Fruit fly (Drosophila melanogaster) S2 (cell line): ENCODE results near the gene Cap-D2.

ENCODE experiments used
- CG8478 ChIP-seq: fragments of >200 bp; optimal IDR thresholded peaks from 2 replicates; lab custom pipeline; 2018
- CTCF ChIP-seq, 2 experiments: fragments of >200 bp; optimal IDR thresholded peaks; 2 replicates each; lab custom pipeline; 2018

DNA sequence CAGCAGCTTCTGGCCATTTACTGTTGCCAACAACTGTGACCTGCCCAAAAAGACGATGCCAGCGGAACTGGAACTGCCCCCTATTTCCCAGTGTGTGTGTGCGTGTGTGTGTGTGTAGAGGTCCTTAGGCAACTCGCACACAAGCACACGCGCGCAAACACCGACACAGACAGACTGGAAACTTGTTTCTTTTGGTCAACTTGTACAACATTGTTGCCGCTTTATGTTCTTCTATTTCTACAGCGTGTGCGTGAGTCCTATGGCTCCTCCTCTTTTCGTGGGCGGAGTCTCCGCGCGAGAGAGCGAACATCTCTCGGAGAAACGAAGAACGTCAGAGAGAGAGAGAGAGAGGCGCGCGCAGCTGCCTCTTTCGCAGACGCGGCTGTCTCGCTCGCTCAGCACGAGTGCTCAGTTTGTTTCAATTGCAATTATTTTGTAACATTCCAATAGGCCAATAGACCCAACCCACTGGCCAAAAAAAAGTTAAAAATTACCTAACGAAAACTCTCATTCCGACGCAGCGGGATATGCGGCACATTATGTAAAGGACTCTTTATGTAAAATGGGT is 15.6 kb downstream of the Cap-D2 start:
- TF ChIP-seq CTCF (optimal IDR thresholded peaks at IDR 0.05; lab: Kevin White, UChicago): no peak
- TF ChIP-seq CG8478 (lab: Kevin White, UChicago): no peak
